Worm (Caenorhabditis elegans) whole organism, L1 larva: ENCODE measurements around the gene elpc-4.

Source experiments
- egl-27 ChIP-seq, 2 experiments: fragments of 150-350 bp in 1 of 2; sonication (generic microtip); optimal IDR thresholded peaks; 3 replicates each; lab custom pipeline; 2017 to 2018; ENCODE audit warnings: missing biosample characterization in 2 of 2, missing genetic modification characterization in 2 of 2, missing genetic modification reagents in 2 of 2
- elt-2 ChIP-seq: sonication (generic microtip); optimal IDR thresholded peaks from 2 replicates; lab custom pipeline; 2016; ENCODE audit warnings: missing genetic modification characterization, mild to moderate bottlenecking, inconsistent platforms, missing compliant biosample characterization, missing genetic modification reagents
- lin-39 ChIP-seq: fragments of 150-350 bp; optimal IDR thresholded peaks from 2 replicates; lab custom pipeline; 2014; ENCODE audit warnings: missing biosample characterization, missing genetic modification reagents, missing genetic modification characterization
- mef-2 ChIP-seq: fragments of 150-350 bp; optimal IDR thresholded peaks from 2 replicates; lab custom pipeline; 2014; ENCODE audit warnings: missing biosample characterization, missing genetic modification characterization
- nhr-20 ChIP-seq: sonication (generic microtip); optimal IDR thresholded peaks from 2 replicates; lab custom pipeline; 2016; ENCODE audit warnings: mild to moderate bottlenecking, missing genetic modification characterization, missing compliant biosample characterization
- nhr-76 ChIP-seq: sonication (generic microtip); optimal IDR thresholded peaks from 2 replicates; lab custom pipeline; 2017; ENCODE audit warnings: missing biosample characterization, missing genetic modification characterization
- nhr-77 ChIP-seq: fragments of 150-350 bp; optimal IDR thresholded peaks from 2 replicates; lab custom pipeline; 2014; ENCODE audit warnings: missing biosample characterization, missing genetic modification characterization
- nhr-85 ChIP-seq: sonication (generic microtip); peaks from one replicate; lab custom pipeline; 2016; ENCODE audit warnings: missing genetic modification characterization, inconsistent platforms, missing compliant biosample characterization
- unc-130 ChIP-seq: fragments of 150-350 bp; optimal IDR thresholded peaks from 2 replicates; lab custom pipeline; 2017; ENCODE audit warnings: missing biosample characterization, missing genetic modification characterization, inconsistent platforms
- zag-1 ChIP-seq: fragments of 150-350 bp; optimal IDR thresholded peaks from 2 replicates; lab custom pipeline; 2014; ENCODE audit warnings: missing biosample characterization, missing genetic modification characterization
- zip-4 ChIP-seq: fragments of 200-800 bp; sonication (Bioruptor generic); optimal IDR thresholded peaks from 2 replicates; lab custom pipeline; 2018; ENCODE audit warnings: mild to moderate bottlenecking, missing genetic modification characterization, moderate library complexity, missing compliant biosample characterization
- ztf-4 ChIP-seq: fragments of 150-350 bp; optimal IDR thresholded peaks from 2 replicates; lab custom pipeline; 2014; ENCODE audit warnings: missing biosample characterization, missing genetic modification characterization

DNA sequence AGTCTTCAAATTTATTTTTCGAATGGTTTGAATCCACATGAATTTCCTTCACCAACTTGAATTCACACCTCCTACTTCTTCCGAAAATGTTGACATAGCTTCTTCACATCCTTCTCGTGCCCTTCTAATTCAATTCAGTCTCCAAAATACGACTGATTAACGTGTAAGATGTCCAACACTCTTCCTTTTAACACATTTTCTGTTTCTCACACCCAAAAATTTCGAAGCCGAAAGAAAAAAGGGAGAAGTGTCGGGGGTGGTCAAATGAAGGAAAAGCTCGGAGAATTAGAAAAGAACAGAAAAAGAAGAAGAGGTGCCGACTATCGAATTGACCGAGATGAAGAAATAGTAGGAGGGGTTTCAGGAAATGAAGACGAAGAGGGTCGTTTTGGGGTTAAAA is 35.9 kb downstream of the elpc-4 start:
- no peak for TF ChIP-seq nhr-77 (tag; lab: Kevin White, UChicago)
- no peak for TF ChIP-seq zag-1
- no peak for TF ChIP-seq ztf-4
- no peak for TF ChIP-seq elt-2 (tag; lab: Kevin White, UChicago)
- no peak for TF ChIP-seq egl-27 (tag; optimal IDR thresholded peaks at IDR 0.05; lab: Kevin White, UChicago)
- no peak for TF ChIP-seq lin-39 (tag; lab: Kevin White, UChicago)
- TF ChIP-seq nhr-20 (tag; lab: Kevin White, UChicago) = no peak
- no peak for TF ChIP-seq mef-2 (tag; lab: Kevin White, UChicago)
- TF ChIP-seq unc-130 (tag; lab: Kevin White, UChicago) = no peak
- TF ChIP-seq zip-4 = no peak
- TF ChIP-seq nhr-76 = no peak
- no peak for TF ChIP-seq nhr-85 (tag; lab: Kevin White, UChicago)
